Fruit fly (Drosophila melanogaster) whole organism, prepupa: ENCODE results near the gene Ance-3.

Source experiments
- CG16779 ChIP-seq: fragments of 200-800 bp; sonication (Bioruptor generic); optimal IDR thresholded peaks from 3 replicates; lab custom pipeline; 2017; ENCODE audit warnings: missing biosample characterization, mild to moderate bottlenecking, missing genetic modification characterization
- CG3919 ChIP-seq: fragments of 200-800 bp; sonication (Bioruptor generic); optimal IDR thresholded peaks from 3 replicates; lab custom pipeline; 2016; ENCODE audit warnings: missing biosample characterization, missing genetic modification characterization
- CG6792 ChIP-seq: fragments of 200-800 bp; sonication (Bioruptor generic); optimal IDR thresholded peaks from 3 replicates; lab custom pipeline; 2016; ENCODE audit warnings: missing biosample characterization, missing genetic modification characterization
- Gug ChIP-seq: fragments of 200-800 bp; sonication (Bioruptor generic); IDR thresholded peaks from 2 replicates; pipeline ENCODE4 v1.3.6; 2022; ENCODE audit warnings: missing biosample characterization, missing genetic modification characterization
- Met ChIP-seq: fragments of 200-800 bp; sonication (Bioruptor generic); optimal IDR thresholded peaks from 3 replicates; lab custom pipeline; 2016; ENCODE audit warnings: missing biosample characterization, missing genetic modification characterization
- Smox ChIP-seq: fragments of 200-800 bp; sonication (Bioruptor generic); optimal IDR thresholded peaks from 3 replicates; lab custom pipeline; 2016; ENCODE audit warnings: missing biosample characterization, missing genetic modification characterization
- cyc ChIP-seq: fragments of 200-800 bp; sonication (Bioruptor generic); optimal IDR thresholded peaks from 3 replicates; lab custom pipeline; 2016; ENCODE audit warnings: missing biosample characterization, missing genetic modification characterization
- lz ChIP-seq: fragments of 200-800 bp; sonication (Bioruptor generic); optimal IDR thresholded peaks from 3 replicates; lab custom pipeline; 2016; ENCODE audit warnings: missing biosample characterization, missing genetic modification characterization
- net ChIP-seq: fragments of 200-800 bp; sonication (Bioruptor generic); optimal IDR thresholded peaks from 3 replicates; lab custom pipeline; 2016; ENCODE audit warnings: missing biosample characterization, missing genetic modification characterization

DNA sequence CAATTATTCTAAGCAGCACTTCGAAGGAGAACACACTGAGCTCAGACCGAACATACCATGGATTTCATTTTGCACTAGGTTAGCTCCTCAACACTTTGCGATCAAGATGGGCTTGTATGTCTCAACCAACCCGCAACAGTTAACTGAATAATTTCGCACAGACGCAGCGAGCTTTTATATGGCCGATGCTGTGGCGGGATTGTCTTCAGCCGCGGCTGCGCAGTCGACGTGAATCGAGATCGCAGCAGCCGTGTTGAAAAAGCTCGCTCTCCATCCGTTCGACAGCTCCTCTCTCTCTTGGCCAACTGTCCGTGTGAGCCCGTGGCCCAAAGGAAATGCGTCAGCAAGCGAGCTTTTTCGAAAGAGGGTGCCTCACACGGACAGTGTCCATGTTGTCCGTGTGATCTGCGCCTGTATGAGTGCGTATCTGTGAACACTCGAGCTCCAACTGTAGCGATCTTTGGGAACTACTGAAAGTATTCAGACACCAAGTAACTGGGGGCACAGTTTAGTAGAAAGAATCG is 20.1 kb downstream of the Ance-3 start, which contains the start of gene Vajk2:
- TF ChIP-seq cyc (no peak), Smox (no peak), Gug (GFP tag; lab: Robert Waterston, UW) (no peak), lz (no peak), Met (GFP tag; lab: Kevin White, UChicago) (no peak), CG6792 (GFP tag; lab: Kevin White, UChicago) (no peak), CG3919 (no peak), net (no peak), CG16779 (no peak)
